Fruit fly (Drosophila melanogaster): ENCODE results near the gene Vml.

Vml gene

DNA sequence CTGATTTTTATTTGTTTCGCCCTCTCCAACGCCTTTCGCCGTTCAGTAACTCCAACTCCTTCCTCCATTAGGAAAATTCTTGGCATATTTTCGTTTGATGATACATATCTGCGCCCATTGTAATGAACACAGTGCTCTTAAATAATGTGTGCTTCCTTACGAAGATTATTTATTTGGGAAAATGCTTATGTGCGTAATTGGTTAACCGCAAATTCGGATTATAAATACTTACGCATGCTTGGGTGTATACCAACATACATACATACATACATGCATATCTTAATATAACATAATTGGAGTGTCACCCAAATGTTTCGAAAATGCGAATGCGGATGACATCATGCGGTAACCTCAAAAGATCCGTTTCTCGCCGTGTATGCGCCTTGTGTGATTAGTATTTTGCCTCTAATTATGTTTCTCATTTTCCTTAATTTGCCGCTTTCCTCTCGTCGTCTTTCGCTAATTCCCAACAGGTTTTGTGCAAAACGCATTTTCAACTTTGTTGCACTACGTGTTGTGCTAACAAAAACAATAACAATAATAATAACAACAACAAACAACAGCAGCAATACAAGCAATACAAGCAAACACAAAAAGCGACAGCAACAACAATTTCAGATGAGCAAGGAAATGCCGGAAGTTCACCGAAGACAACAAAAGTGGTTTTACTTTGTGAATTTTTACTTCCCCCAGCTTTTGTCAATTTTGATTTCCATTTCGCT, 29.1 kb downstream of the Vml start (continued):
- TF ChIP-seq Meics (GFP tag; optimal IDR thresholded peaks at IDR 0.05) (no peak), Hr51 (GFP tag; optimal IDR thresholded peaks at IDR 0.05) (peak in 1 of 2 experiments; percentile 5), CG6689 (GFP tag; IDR thresholded peaks at IDR 0.05) (no peak), Dbx (GFP tag; IDR thresholded peaks at IDR 0.05) (no peak), CG17568 (GFP tag; optimal IDR thresholded peaks at IDR 0.05) (no peak), CG9817 (tag; optimal IDR thresholded peaks at IDR 0.05) (no peak), CG3163 (GFP tag; optimal IDR thresholded peaks at IDR 0.05) (no peak), tx (GFP tag; optimal IDR thresholded peaks at IDR 0.05) (no peak), CG11695 (GFP tag; IDR thresholded peaks at IDR 0.05) (no peak), nerfin-2 (GFP tag; IDR thresholded peaks at IDR 0.05; ENCODE audit: partially characterized antibody) (no peak), CG2129 (GFP tag; IDR thresholded peaks at IDR 0.05; ENCODE audit: partially characterized antibody) (no peak), Eip74EF (GFP tag; optimal IDR thresholded peaks at IDR 0.05) (peak in 1 of 2 experiments; percentile 34), CG1603 (tag; optimal IDR thresholded peaks at IDR 0.05) (peak; percentile 27), CG14014 (GFP tag; IDR thresholded peaks at IDR 0.05) (no peak), H2.0 (GFP tag; IDR thresholded peaks at IDR 0.05) (no peak), chinmo (GFP tag; IDR thresholded peaks at IDR 0.05; ENCODE audit: partially characterized antibody) (0 out of 4 replicates have a peak, but pooled peaks have one; percentile 10), CG11085 (GFP tag; IDR thresholded peaks at IDR 0.05) (no peak), ftz-f1 (GFP tag; optimal IDR thresholded peaks at IDR 0.05) (no peak), Xrp1 (GFP tag; IDR thresholded peaks at IDR 0.05) (no peak)

DNA sequence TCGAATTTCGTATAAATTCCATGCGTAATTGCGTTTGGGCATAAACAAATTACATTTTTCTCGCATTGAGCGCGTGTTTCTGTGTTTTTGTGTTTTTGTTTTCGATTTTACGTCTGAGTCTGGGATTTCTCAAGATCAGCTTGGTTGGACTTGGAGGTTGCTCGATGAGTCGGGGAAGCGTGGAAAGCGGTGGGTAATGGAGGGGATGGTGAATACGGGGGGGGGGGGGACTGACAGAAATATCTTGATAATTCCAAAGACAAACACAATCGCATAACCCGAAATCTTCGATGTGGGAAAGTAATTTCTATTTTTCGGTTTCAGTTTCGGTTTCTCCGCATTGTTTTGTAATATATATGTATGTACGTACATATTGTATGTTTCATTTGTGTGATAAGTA, 29.7 kb downstream of the Vml start:
- TF ChIP-seq HmgZ (tag; optimal IDR thresholded peaks at IDR 0.05) (no peak), cas (GFP tag; IDR thresholded peaks at IDR 0.05) (no peak), ERR (GFP tag; optimal IDR thresholded peaks at IDR 0.05) (no peak), cato (GFP tag; optimal IDR thresholded peaks at IDR 0.05; ENCODE audit: borderline replicate concordance) (no peak), D19B (GFP tag; optimal IDR thresholded peaks at IDR 0.05) (no peak), Hmx (GFP tag; optimal IDR thresholded peaks at IDR 0.05) (no peak), MESR4 (GFP tag; optimal IDR thresholded peaks at IDR 0.05) (no peak), CG17359 (tag; optimal IDR thresholded peaks at IDR 0.05) (no peak), Poxn (GFP tag; IDR thresholded peaks at IDR 0.05) (no peak), Blimp-1 (GFP tag; optimal IDR thresholded peaks at IDR 0.05) (peak; percentile 56), CG6765 (GFP tag; optimal IDR thresholded peaks at IDR 0.05) (no peak), CG13123 (GFP tag; optimal IDR thresholded peaks at IDR 0.05) (no peak), Oaz (GFP tag; IDR thresholded peaks at IDR 0.05) (no peak), CG2199 (GFP tag; IDR thresholded peaks at IDR 0.05) (0 out of 3 replicates have a peak, but pooled peaks have one; percentile 30), stwl (tag; optimal IDR thresholded peaks at IDR 0.05) (no peak), CG5180 (GFP tag; optimal IDR thresholded peaks at IDR 0.05) (no peak), CrebB (tag; optimal IDR thresholded peaks at IDR 0.05) (no peak), CG7839 (tag; optimal IDR thresholded peaks at IDR 0.05) (no peak), Ets97D (GFP tag; optimal IDR thresholded peaks at IDR 0.05) (no peak), danr (GFP tag; IDR thresholded peaks at IDR 0.05) (no peak), CG3281 (GFP tag; optimal IDR thresholded peaks at IDR 0.05) (peak; percentile 18), otp (GFP tag; IDR thresholded peaks at IDR 0.05) (peak; percentile 62; the same call in 1 of the 3 replicates), ranshi (GFP tag; IDR thresholded peaks at IDR 0.05) (no peak), Scr (GFP tag; IDR thresholded peaks at IDR 0.05; ENCODE audit: partially characterized antibody) (no peak), sug (tag; optimal IDR thresholded peaks at IDR 0.05) (no peak), CG8478 (optimal IDR thresholded peaks at IDR 0.05) (no peak), Hmr (GFP tag; optimal IDR thresholded peaks at IDR 0.05) (no peak), sd (tag; optimal IDR thresholded peaks at IDR 0.05) (peak; percentile 78), CG11456 (GFP tag; IDR thresholded peaks at IDR 0.05) (no peak), CG17568 (GFP tag; optimal IDR thresholded peaks at IDR 0.05) (no peak), Xrp1 (GFP tag; IDR thresholded peaks at IDR 0.05) (0 out of 2 replicates have a peak, but pooled peaks have one; percentile 5), CG1529 (GFP tag; optimal IDR thresholded peaks at IDR 0.05) (no peak)

Measured in whole organism, embryonic.